Fruit fly (Drosophila melanogaster) whole organism, embryonic: ENCODE results near the gene prtp.

ENCODE experiments used
- Abd-B ChIP-seq: fragments of 200-800 bp; sonication (Bioruptor generic); optimal IDR thresholded peaks from 2 replicates; lab custom pipeline; 2018; ENCODE audit warnings: missing biosample characterization, mild to moderate bottlenecking, missing genetic modification characterization, moderate library complexity
- Awh ChIP-seq: fragments of 200-800 bp; sonication (Bioruptor generic); IDR thresholded peaks from 2 replicates; pipeline ENCODE4, ENCODE4 v1.3.6; 2022; ENCODE audit warnings: missing biosample characterization, missing genetic modification characterization
- BtbVII ChIP-seq: fragments of 200-800 bp; sonication (Bioruptor generic); optimal IDR thresholded peaks from 3 replicates; lab custom pipeline; 2017; ENCODE audit warnings: missing biosample characterization, mild to moderate bottlenecking, missing genetic modification characterization
- CG10543 ChIP-seq: fragments of 200-800 bp; sonication (Bioruptor generic); optimal IDR thresholded peaks from 3 replicates; lab custom pipeline; 2017; ENCODE audit warnings: missing biosample characterization, mild to moderate bottlenecking, missing genetic modification characterization, moderate library complexity
- CG10565 ChIP-seq: fragments of 200-800 bp; sonication (Bioruptor generic); optimal IDR thresholded peaks from 3 replicates; lab custom pipeline; 2016; ENCODE audit warnings: missing biosample characterization, mild to moderate bottlenecking, missing genetic modification characterization
- CG10654 ChIP-seq: fragments of 200-800 bp; sonication (Bioruptor generic); optimal IDR thresholded peaks from 2 replicates; lab custom pipeline; 2016; ENCODE audit warnings: missing biosample characterization, missing genetic modification characterization
- CG11247 ChIP-seq: fragments of 200-800 bp; sonication (Bioruptor generic); IDR thresholded peaks from 2 replicates; pipeline ENCODE4 v1.3.6; 2022; ENCODE audit warnings: missing biosample characterization, missing genetic modification characterization
- CG13894 ChIP-seq: fragments of 200-800 bp; sonication (Bioruptor generic); optimal IDR thresholded peaks from 3 replicates; lab custom pipeline; 2018; ENCODE audit warnings: missing biosample characterization, mild to moderate bottlenecking, missing genetic modification characterization, moderate library complexity
- CG1603 ChIP-seq: fragments of 200-800 bp; sonication (Bioruptor generic); optimal IDR thresholded peaks from 2 replicates; lab custom pipeline; 2019; ENCODE audit warnings: missing biosample characterization, mild to moderate bottlenecking, missing genetic modification characterization, moderate library complexity
- CG2199 ChIP-seq: fragments of 200-800 bp; sonication (Bioruptor generic); IDR thresholded peaks from 3 replicates; pipeline ENCODE4 v1.3.6; 2022; ENCODE audit warnings: missing biosample characterization, missing genetic modification characterization
- CG34376 ChIP-seq: fragments of 200-800 bp; sonication (Bioruptor generic); optimal IDR thresholded peaks from 2 replicates; lab custom pipeline; 2018; ENCODE audit warnings: missing biosample characterization, mild to moderate bottlenecking, missing genetic modification characterization
- CG3838 ChIP-seq: fragments of 200-800 bp; sonication (Bioruptor generic); optimal IDR thresholded peaks from 3 replicates; lab custom pipeline; 2016; ENCODE audit warnings: missing biosample characterization, missing genetic modification characterization
- CG6813 ChIP-seq: fragments of 200-800 bp; sonication (Bioruptor generic); optimal IDR thresholded peaks from 2 replicates; lab custom pipeline; 2017; ENCODE audit warnings: missing biosample characterization, missing genetic modification characterization, mild to moderate bottlenecking, moderate library complexity, missing genetic modification reagents
- Deaf1 ChIP-seq: fragments of 200-800 bp; optimal IDR thresholded peaks from 3 replicates; lab custom pipeline; 2019; ENCODE audit warnings: missing biosample characterization, mild to moderate bottlenecking, missing genetic modification characterization, moderate library complexity
- GATAe ChIP-seq: fragments of 200-800 bp; sonication (Bioruptor generic); conservative IDR thresholded peaks from 2 replicates; pipeline ENCODE4 v1.3.6; 2022; ENCODE audit warnings: missing biosample characterization, missing genetic modification characterization
- H15 ChIP-seq: fragments of 200-800 bp; sonication (Bioruptor generic); IDR thresholded peaks from 3 replicates; pipeline ENCODE4 v1.3.6; 2022; ENCODE audit warnings: missing biosample characterization, missing genetic modification characterization
- HLH54F ChIP-seq: fragments of 200-800 bp; sonication (Bioruptor generic); optimal IDR thresholded peaks from 3 replicates; lab custom pipeline; 2016; ENCODE audit warnings: missing biosample characterization, missing genetic modification characterization
- Hey ChIP-seq: fragments of 200-800 bp; sonication (Bioruptor generic); optimal IDR thresholded peaks from 3 replicates; lab custom pipeline; 2018; ENCODE audit warnings: missing biosample characterization, mild to moderate bottlenecking, missing genetic modification characterization
- Med ChIP-seq: fragments of 200-800 bp; sonication (Bioruptor generic); peaks from one replicate; lab custom pipeline; 2016; ENCODE audit warnings: missing biosample characterization, missing genetic modification characterization, mild to moderate bottlenecking, inconsistent platforms, moderate library complexity
- Mrtf ChIP-seq: fragments of 200-800 bp; sonication (Bioruptor generic); IDR thresholded peaks from 3 replicates; pipeline ENCODE4 v1.3.6; 2022; ENCODE audit warnings: missing biosample characterization, missing genetic modification characterization
- NK7.1 ChIP-seq: fragments of 200-800 bp; sonication (Bioruptor generic); optimal IDR thresholded peaks from 3 replicates; lab custom pipeline; 2016; ENCODE audit warnings: missing biosample characterization, missing genetic modification characterization
- Pdp1 ChIP-seq, 2 experiments: fragments of 200-800 bp; sonication (Bioruptor generic); optimal IDR thresholded peaks; 3 replicates each; lab custom pipeline; 2016; ENCODE audit warnings: missing biosample characterization in 2 of 2, missing genetic modification characterization in 2 of 2, mild to moderate bottlenecking in 1 of 2, moderate library complexity in 1 of 2
- Ssrp ChIP-seq: fragments of 200-800 bp; sonication (Bioruptor generic); optimal IDR thresholded peaks from 2 replicates; lab custom pipeline; 2018; ENCODE audit warnings: missing biosample characterization, mild to moderate bottlenecking, missing genetic modification characterization, moderate library complexity
- cg ChIP-seq: fragments of 200-800 bp; sonication (Bioruptor generic); optimal IDR thresholded peaks from 3 replicates; lab custom pipeline; 2019; ENCODE audit warnings: missing biosample characterization, mild to moderate bottlenecking, missing genetic modification characterization, moderate library complexity
- chinmo ChIP-seq: fragments of 200-800 bp; sonication (Bioruptor generic); IDR thresholded peaks from 4 replicates; pipeline ENCODE4 v1.3.6; 2022; ENCODE audit warnings: missing biosample characterization, missing genetic modification characterization; ENCODE audit not compliant: partially characterized antibody
- exex ChIP-seq: fragments of 200-800 bp; sonication (Bioruptor generic); optimal IDR thresholded peaks from 4 replicates; lab custom pipeline; 2018; ENCODE audit warnings: missing biosample characterization, mild to moderate bottlenecking, missing genetic modification characterization, moderate library complexity
- grn ChIP-seq: fragments of 200-800 bp; sonication (Bioruptor generic); optimal IDR thresholded peaks from 3 replicates; lab custom pipeline; 2017; ENCODE audit warnings: missing biosample characterization, missing genetic modification characterization
- hbn ChIP-seq: fragments of 200-800 bp; sonication (Bioruptor generic); IDR thresholded peaks from 2 replicates; pipeline ENCODE4 v1.3.6; 2022; ENCODE audit warnings: missing biosample characterization, missing genetic modification characterization; ENCODE audit not compliant: partially characterized antibody
- lab ChIP-seq: fragments of 200-800 bp; sonication (Bioruptor generic); optimal IDR thresholded peaks from 3 replicates; lab custom pipeline; 2017; ENCODE audit warnings: missing biosample characterization, missing genetic modification characterization, mild to moderate bottlenecking, moderate library complexity, missing genetic modification reagents
- lmd ChIP-seq: fragments of 200-800 bp; sonication (Bioruptor generic); IDR thresholded peaks from 2 replicates; pipeline ENCODE4 v1.3.6; 2022; ENCODE audit warnings: missing biosample characterization, missing genetic modification characterization
- mirr ChIP-seq: fragments of 200-800 bp; sonication (Bioruptor generic); optimal IDR thresholded peaks from 3 replicates; lab custom pipeline; 2018; ENCODE audit warnings: missing biosample characterization, mild to moderate bottlenecking, missing genetic modification characterization
- nom ChIP-seq: fragments of 200-800 bp; sonication (Bioruptor generic); optimal IDR thresholded peaks from 2 replicates; lab custom pipeline; 2017; ENCODE audit warnings: missing biosample characterization, missing genetic modification characterization, mild to moderate bottlenecking, moderate library complexity, missing genetic modification reagents
- pros ChIP-seq: fragments of 200-800 bp; sonication (Bioruptor generic); optimal IDR thresholded peaks from 3 replicates; lab custom pipeline; 2019; ENCODE audit warnings: missing biosample characterization, mild to moderate bottlenecking, missing genetic modification characterization, moderate library complexity
- sd ChIP-seq: fragments of 200-800 bp; sonication (Bioruptor generic); optimal IDR thresholded peaks from 3 replicates; lab custom pipeline; 2018; ENCODE audit warnings: missing biosample characterization, mild to moderate bottlenecking, missing genetic modification characterization, moderate library complexity
- shn ChIP-seq: fragments of 200-800 bp; sonication (Bioruptor generic); optimal IDR thresholded peaks from 3 replicates; lab custom pipeline; 2016; ENCODE audit warnings: missing biosample characterization, missing genetic modification characterization
- sim ChIP-seq: fragments of 200-800 bp; sonication (Bioruptor generic); IDR thresholded peaks from 2 replicates; pipeline ENCODE4 v1.3.6; 2022; ENCODE audit warnings: missing biosample characterization, missing genetic modification characterization
- sqz ChIP-seq: fragments of 200-800 bp; sonication (Bioruptor generic); optimal IDR thresholded peaks from 3 replicates; lab custom pipeline; 2018; ENCODE audit warnings: missing biosample characterization, mild to moderate bottlenecking, missing genetic modification characterization
- sug ChIP-seq: fragments of 200-800 bp; optimal IDR thresholded peaks from 2 replicates; lab custom pipeline; 2019; ENCODE audit warnings: missing biosample characterization, mild to moderate bottlenecking, missing genetic modification characterization, moderate library complexity

The prtp gene

dm6 chrX:11687666-11688492 lies 28.7 kb upstream of the prtp start:
- TF ChIP-seq nom (GFP tag; lab: Kevin White, UChicago) (peak; percentile 3), H15 (GFP tag; lab: Robert Waterston, UW) (no peak), chinmo (no peak), mirr (GFP tag; lab: Kevin White, UChicago) (peak; percentile 10), lab (GFP tag; lab: Kevin White, UChicago) (peak; percentile 48), GATAe (GFP tag; lab: Robert Waterston, UW) (peak; percentile 86), sd (tag; lab: Kevin White, UChicago) (peak; percentile 8), CG10543 (GFP tag; lab: Kevin White, UChicago) (peak; percentile 4), Hey (peak; percentile 2), Mrtf (GFP tag; lab: Robert Waterston, UW) (no peak), CG34376 (GFP tag; lab: Kevin White, UChicago) (peak; percentile 47), lmd (GFP tag; lab: Robert Waterston, UW) (no peak), HLH54F (GFP tag; lab: Kevin White, UChicago) (no peak), grn (GFP tag; lab: Kevin White, UChicago) (peak; percentile 90), NK7.1 (GFP tag; lab: Kevin White, UChicago) (no peak), sim (GFP tag; lab: Robert Waterston, UW) (no peak), cg (GFP tag; lab: Kevin White, UChicago) (peak; percentile 66), Awh (GFP tag; lab: Robert Waterston, UW) (0 out of 2 replicates have a peak, but pooled peaks have one; percentile 18), CG1603 (tag; lab: Kevin White, UChicago) (no peak), CG10654 (no peak), CG13894 (tag; lab: Kevin White, UChicago) (peak; percentile 72), pros (GFP tag; lab: Kevin White, UChicago) (no peak), Med (GFP tag; lab: Kevin White, UChicago) (peak; percentile 33), BtbVII (GFP tag; lab: Kevin White, UChicago) (no peak), CG6813 (GFP tag; lab: Kevin White, UChicago) (peak; percentile 2), hbn (GFP tag; lab: Robert Waterston, UW) (no peak), sqz (GFP tag; lab: Kevin White, UChicago) (peak; percentile 61), CG11247 (GFP tag; lab: Robert Waterston, UW) (no peak), CG2199 (GFP tag; lab: Robert Waterston, UW) (peak; percentile 69; the same call in 2 of the 3 replicates), exex (peak; percentile 40), Abd-B (GFP tag; lab: Kevin White, UChicago) (no peak), Deaf1 (peak; percentile 48), Ssrp (tag; lab: Kevin White, UChicago) (no peak), Pdp1 (GFP tag; optimal IDR thresholded peaks at IDR 0.05; lab: Kevin White, UChicago) (peak in 1 of 2 experiments; percentile 87), CG3838 (GFP tag; lab: Kevin White, UChicago) (no peak), sug (tag; lab: Kevin White, UChicago) (peak; percentile 67), CG10565 (GFP tag; lab: Kevin White, UChicago) (no peak), shn (GFP tag; lab: Kevin White, UChicago) (no peak)
